Fruit fly (Drosophila melanogaster) whole organism, embryonic: ENCODE measurements around the gene Liprin-beta.

ENCODE experiments used
- Asciz ChIP-seq: fragments of 200-800 bp; sonication (Bioruptor generic); optimal IDR thresholded peaks from 2 replicates; lab custom pipeline; 2017; ENCODE audit warnings: missing biosample characterization, mild to moderate bottlenecking, missing genetic modification characterization, missing genetic modification reagents
- CG11247 ChIP-seq: fragments of 200-800 bp; sonication (Bioruptor generic); IDR thresholded peaks from 2 replicates; pipeline ENCODE4 v1.3.6; 2022; ENCODE audit warnings: missing biosample characterization, missing genetic modification characterization
- CG11696 ChIP-seq: fragments of 200-800 bp; sonication (Bioruptor generic); IDR thresholded peaks from 2 replicates; pipeline ENCODE4 v1.3.6; 2022; ENCODE audit warnings: missing biosample characterization, missing genetic modification characterization
- CG13287 ChIP-seq: fragments of 200-800 bp; sonication (Bioruptor generic); IDR thresholded peaks from 2 replicates; pipeline ENCODE4 v1.3.6; 2022; ENCODE audit warnings: missing biosample characterization, missing genetic modification characterization; ENCODE audit not compliant: partially characterized antibody
- CG15269 ChIP-seq: fragments of 200-800 bp; sonication (Bioruptor generic); optimal IDR thresholded peaks from 2 replicates; lab custom pipeline; 2018; ENCODE audit warnings: missing biosample characterization, mild to moderate bottlenecking, missing genetic modification characterization, moderate library complexity
- CG17385 ChIP-seq: fragments of 200-800 bp; sonication (Bioruptor generic); optimal IDR thresholded peaks from 3 replicates; lab custom pipeline; 2018; ENCODE audit warnings: missing biosample characterization, mild to moderate bottlenecking, missing genetic modification characterization
- CG1792 ChIP-seq: fragments of 200-800 bp; sonication (Bioruptor generic); optimal IDR thresholded peaks from 2 replicates; lab custom pipeline; 2016; ENCODE audit warnings: missing biosample characterization, missing genetic modification characterization
- CG1832 ChIP-seq: fragments of 200-800 bp; sonication (Bioruptor generic); optimal IDR thresholded peaks from 2 replicates; lab custom pipeline; 2017; ENCODE audit warnings: missing biosample characterization, mild to moderate bottlenecking, missing genetic modification characterization, inconsistent platforms
- CG2712 ChIP-seq: fragments of 200-800 bp; optimal IDR thresholded peaks from 3 replicates; lab custom pipeline; 2019; ENCODE audit warnings: missing biosample characterization, mild to moderate bottlenecking, missing genetic modification characterization, moderate library complexity
- CG30020 ChIP-seq: fragments of 200-800 bp; optimal IDR thresholded peaks from 2 replicates; lab custom pipeline; 2019; ENCODE audit warnings: missing biosample characterization, mild to moderate bottlenecking, missing genetic modification characterization, moderate library complexity
- CG34376 ChIP-seq: fragments of 200-800 bp; sonication (Bioruptor generic); optimal IDR thresholded peaks from 2 replicates; lab custom pipeline; 2018; ENCODE audit warnings: missing biosample characterization, mild to moderate bottlenecking, missing genetic modification characterization
- CG4282 ChIP-seq: fragments of 200-800 bp; sonication (Bioruptor generic); optimal IDR thresholded peaks from 2 replicates; lab custom pipeline; 2016; ENCODE audit warnings: missing biosample characterization, missing genetic modification characterization
- CG4730 ChIP-seq: fragments of 200-800 bp; sonication (Bioruptor generic); IDR thresholded peaks from 2 replicates; pipeline ENCODE4 v1.3.6; 2022; ENCODE audit warnings: missing biosample characterization, missing genetic modification characterization
- CG6254 ChIP-seq: fragments of 200-800 bp; sonication (Bioruptor generic); optimal IDR thresholded peaks from 3 replicates; lab custom pipeline; 2017; ENCODE audit warnings: mild to moderate bottlenecking, missing biosample characterization, missing genetic modification reagents, missing genetic modification characterization
- CG8924 ChIP-seq: fragments of 200-800 bp; optimal IDR thresholded peaks from 3 replicates; lab custom pipeline; 2019; ENCODE audit warnings: missing biosample characterization, mild to moderate bottlenecking, missing genetic modification characterization, moderate library complexity
- CG9437 ChIP-seq: fragments of 200-800 bp; sonication (Bioruptor generic); optimal IDR thresholded peaks from 2 replicates; lab custom pipeline; 2018; ENCODE audit warnings: missing biosample characterization, mild to moderate bottlenecking, missing genetic modification characterization
- CG9932 ChIP-seq: fragments of 200-800 bp; sonication (Bioruptor generic); IDR thresholded peaks from 2 replicates; pipeline ENCODE4 v1.3.6; 2022; ENCODE audit warnings: missing biosample characterization, missing genetic modification characterization
- D19A ChIP-seq: fragments of 200-800 bp; optimal IDR thresholded peaks from 3 replicates; lab custom pipeline; 2019; ENCODE audit warnings: missing biosample characterization, mild to moderate bottlenecking, missing genetic modification characterization, moderate library complexity
- Dbx ChIP-seq: fragments of 200-800 bp; sonication (Bioruptor generic); IDR thresholded peaks from 3 replicates; pipeline ENCODE4 v1.3.6; 2022; ENCODE audit warnings: missing biosample characterization, missing genetic modification characterization
- E2f2 ChIP-seq: fragments of 200-800 bp; sonication (Bioruptor generic); IDR thresholded peaks from 2 replicates; pipeline ENCODE4 v1.3.6; 2022; ENCODE audit warnings: missing biosample characterization, missing genetic modification characterization
- Ets65A ChIP-seq: fragments of 200-800 bp; sonication (Bioruptor generic); peaks from one replicate; lab custom pipeline; 2016; ENCODE audit warnings: missing biosample characterization, missing genetic modification characterization
- Ets97D ChIP-seq: fragments of 200-800 bp; sonication (Bioruptor generic); optimal IDR thresholded peaks from 3 replicates; lab custom pipeline; 2016; ENCODE audit warnings: missing biosample characterization, missing genetic modification characterization
- Fer1 ChIP-seq: fragments of 200-800 bp; sonication (Bioruptor generic); optimal IDR thresholded peaks from 2 replicates; lab custom pipeline; 2017; ENCODE audit warnings: missing biosample characterization, mild to moderate bottlenecking, missing genetic modification characterization
- Fer3 ChIP-seq: fragments of 200-800 bp; sonication (Bioruptor generic); optimal IDR thresholded peaks from 2 replicates; lab custom pipeline; 2018; ENCODE audit warnings: missing biosample characterization, mild to moderate bottlenecking, missing genetic modification characterization, moderate library complexity
- Max ChIP-seq: fragments of 200-800 bp; sonication (Bioruptor generic); optimal IDR thresholded peaks from 2 replicates; lab custom pipeline; 2016; ENCODE audit warnings: missing biosample characterization, mild to moderate bottlenecking, missing genetic modification characterization
- Pdp1 ChIP-seq, 2 experiments: fragments of 200-800 bp; sonication (Bioruptor generic); optimal IDR thresholded peaks; 3 replicates each; lab custom pipeline; 2016; ENCODE audit warnings: missing biosample characterization in 2 of 2, missing genetic modification characterization in 2 of 2, mild to moderate bottlenecking in 1 of 2, moderate library complexity in 1 of 2
- Spps ChIP-seq: fragments of 200-800 bp; sonication (Bioruptor generic); optimal IDR thresholded peaks from 2 replicates; lab custom pipeline; 2018; ENCODE audit warnings: missing biosample characterization, mild to moderate bottlenecking, missing genetic modification characterization
- Xbp1 ChIP-seq: fragments of 200-800 bp; sonication (Bioruptor generic); optimal IDR thresholded peaks from 3 replicates; lab custom pipeline; 2016; ENCODE audit warnings: missing biosample characterization, mild to moderate bottlenecking, missing genetic modification characterization
- ara ChIP-seq: fragments of 200-800 bp; sonication (Bioruptor generic); IDR thresholded peaks from 2 replicates; pipeline ENCODE4 v1.3.6; 2022; ENCODE audit warnings: missing biosample characterization, missing genetic modification characterization
- bowl ChIP-seq: fragments of 200-800 bp; sonication (Bioruptor generic); IDR thresholded peaks from 2 replicates; pipeline ENCODE4 v1.3.6; 2022; ENCODE audit warnings: missing biosample characterization, missing genetic modification characterization
- bsh ChIP-seq, 2 experiments: fragments of 200-800 bp; sonication (Bioruptor generic); optimal IDR thresholded peaks; 2 replicates each; lab custom pipeline; 2017 to 2018; ENCODE audit warnings: mild to moderate bottlenecking in 2 of 2, missing biosample characterization in 2 of 2, missing genetic modification characterization in 2 of 2, moderate library complexity in 1 of 2
- btn ChIP-seq: fragments of 200-800 bp; sonication (Bioruptor generic); optimal IDR thresholded peaks from 2 replicates; lab custom pipeline; 2016; ENCODE audit warnings: missing biosample characterization, missing genetic modification characterization
- corto ChIP-seq: fragments of 200-800 bp; sonication (Bioruptor generic); optimal IDR thresholded peaks from 2 replicates; lab custom pipeline; 2016; ENCODE audit warnings: missing biosample characterization, mild to moderate bottlenecking, missing genetic modification characterization, moderate library complexity
- croc ChIP-seq: fragments of 200-800 bp; sonication (Bioruptor generic); conservative IDR thresholded peaks from 3 replicates; pipeline ENCODE4 v1.3.6; 2022; ENCODE audit warnings: missing biosample characterization, missing genetic modification characterization
- crol ChIP-seq: fragments of 200-800 bp; sonication (Bioruptor generic); IDR thresholded peaks from 2 replicates; pipeline ENCODE4 v1.3.6; 2022; ENCODE audit warnings: missing biosample characterization, missing genetic modification characterization
- cwo ChIP-seq: fragments of 200-800 bp; sonication (Bioruptor generic); optimal IDR thresholded peaks from 3 replicates; lab custom pipeline; 2017; ENCODE audit warnings: missing biosample characterization, missing genetic modification characterization, mild to moderate bottlenecking, moderate library complexity, missing genetic modification reagents
- fd64A ChIP-seq: fragments of 200-800 bp; sonication (Bioruptor generic); optimal IDR thresholded peaks from 3 replicates; lab custom pipeline; 2018; ENCODE audit warnings: missing biosample characterization, mild to moderate bottlenecking, missing genetic modification characterization
- odd ChIP-seq: fragments of 200-800 bp; sonication (Bioruptor generic); optimal IDR thresholded peaks from 2 replicates; lab custom pipeline; 2017; ENCODE audit warnings: missing biosample characterization, mild to moderate bottlenecking, missing genetic modification characterization
- pros ChIP-seq: fragments of 200-800 bp; sonication (Bioruptor generic); optimal IDR thresholded peaks from 3 replicates; lab custom pipeline; 2019; ENCODE audit warnings: missing biosample characterization, mild to moderate bottlenecking, missing genetic modification characterization, moderate library complexity
- ranshi ChIP-seq: fragments of 200-800 bp; sonication (Bioruptor generic); IDR thresholded peaks from 2 replicates; pipeline ENCODE4 v1.3.6; 2022; ENCODE audit warnings: missing biosample characterization, missing genetic modification characterization
- run ChIP-seq: fragments of 200-800 bp; sonication (Bioruptor generic); optimal IDR thresholded peaks from 3 replicates; lab custom pipeline; 2018; ENCODE audit warnings: missing biosample characterization, mild to moderate bottlenecking, missing genetic modification characterization
- sc ChIP-seq, 3 experiments: fragments of >200 bp in 2 of 3; fragments of 200-800 bp in 1 of 3; sonication (Bioruptor generic) in 1 of 3; optimal IDR thresholded peaks; 2 replicates in 2 of 3; 3 replicates in 1 of 3; lab custom pipeline; 2017; ENCODE audit warnings: mild to moderate bottlenecking in 1 of 3, missing biosample characterization in 1 of 3, missing genetic modification characterization in 1 of 3, missing genetic modification reagents in 1 of 3
- sima ChIP-seq: fragments of 200-800 bp; sonication (Bioruptor generic); optimal IDR thresholded peaks from 2 replicates; lab custom pipeline; 2016; ENCODE audit warnings: missing biosample characterization, missing genetic modification characterization
- sug ChIP-seq: fragments of 200-800 bp; optimal IDR thresholded peaks from 2 replicates; lab custom pipeline; 2019; ENCODE audit warnings: missing biosample characterization, mild to moderate bottlenecking, missing genetic modification characterization, moderate library complexity
- tap ChIP-seq: fragments of 200-800 bp; optimal IDR thresholded peaks from 3 replicates; lab custom pipeline; 2019; ENCODE audit warnings: missing biosample characterization, mild to moderate bottlenecking, missing genetic modification characterization, moderate library complexity
- trh ChIP-seq: fragments of 200-800 bp; sonication (Bioruptor generic); optimal IDR thresholded peaks from 2 replicates; lab custom pipeline; 2016; ENCODE audit warnings: missing biosample characterization, missing genetic modification characterization
- wor ChIP-seq: fragments of 200-800 bp; sonication (Bioruptor generic); IDR thresholded peaks from 2 replicates; pipeline ENCODE4 v1.3.6; 2022; ENCODE audit warnings: missing biosample characterization, missing genetic modification characterization
- zfh2 ChIP-seq: fragments of 200-800 bp; sonication (Bioruptor generic); optimal IDR thresholded peaks from 2 replicates; lab custom pipeline; 2016; ENCODE audit warnings: missing biosample characterization, missing genetic modification characterization

The Liprin-beta gene

DNA sequence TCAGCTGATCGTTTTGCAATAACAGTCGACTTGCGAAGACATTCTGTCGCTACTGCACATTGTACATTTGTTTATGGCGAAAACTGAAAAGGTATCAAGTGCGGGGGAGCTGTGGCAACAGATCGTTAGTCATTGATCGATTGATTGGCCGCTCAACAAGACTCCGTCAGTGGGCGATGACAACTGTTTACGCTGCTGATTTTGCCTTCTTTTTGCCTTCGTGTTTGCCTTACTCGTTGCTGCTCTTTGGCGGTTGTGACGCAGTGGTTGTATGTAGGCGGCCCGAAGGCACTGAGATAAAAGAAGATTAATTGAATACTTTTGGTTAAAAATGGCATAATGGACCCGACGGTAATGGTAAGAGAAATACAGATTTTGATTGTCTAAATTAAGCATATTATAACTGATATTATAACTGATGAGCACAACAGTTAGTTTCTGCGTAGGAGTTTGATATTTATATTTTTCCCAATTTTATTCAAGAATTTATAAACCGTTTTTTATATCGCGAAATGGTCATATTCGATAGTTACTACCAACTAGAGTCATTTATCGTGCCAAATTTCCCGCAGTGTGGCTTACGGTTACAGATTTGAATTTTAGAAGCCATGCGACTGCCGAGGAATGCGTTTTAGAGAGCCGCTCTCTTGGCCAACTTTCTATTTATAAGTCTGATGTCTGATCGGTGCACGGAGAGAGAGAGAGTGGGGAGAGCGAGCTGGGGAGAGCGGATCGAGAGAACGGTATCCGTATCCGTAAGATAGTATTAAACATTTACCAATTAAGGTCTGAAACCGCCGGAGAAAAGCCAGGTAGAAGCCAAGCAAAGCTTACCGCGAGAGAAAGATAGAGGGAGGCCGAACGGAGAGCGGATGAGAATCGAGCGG lies 36.2 kb upstream of the Liprin-beta start (continued):
- TF ChIP-seq Ets65A (peak; percentile 84), Dbx (GFP tag; lab: Robert Waterston, UW) (peak; percentile 72; the same call in 2 of the 3 replicates), tap (tag; lab: Kevin White, UChicago) (peak; percentile 88), ranshi (GFP tag; lab: Robert Waterston, UW) (peak; percentile 83), crol (GFP tag; lab: Robert Waterston, UW) (peak; percentile 62), CG34376 (GFP tag; lab: Kevin White, UChicago) (no peak), CG9932 (GFP tag; lab: Robert Waterston, UW) (peak; percentile 84), Xbp1 (GFP tag; lab: Kevin White, UChicago) (peak; percentile 90), CG2712 (tag; lab: Kevin White, UChicago) (peak; percentile 95), zfh2 (GFP tag; lab: Kevin White, UChicago) (peak; percentile 71), CG17385 (GFP tag; lab: Kevin White, UChicago) (peak; percentile 82), CG6254 (peak; percentile 82), CG11696 (peak; percentile 75), CG11247 (GFP tag; lab: Robert Waterston, UW) (peak; percentile 67), CG9437 (GFP tag; lab: Kevin White, UChicago) (peak; percentile 89), cwo (GFP tag; lab: Kevin White, UChicago) (peak; percentile 88), sima (no peak), CG8924 (tag; lab: Kevin White, UChicago) (peak; percentile 94), E2f2 (GFP tag; lab: Robert Waterston, UW) (peak; percentile 54; the same call in 1 of the 2 replicates), ara (GFP tag; lab: Robert Waterston, UW) (peak; percentile 72), CG13287 (peak; percentile 63; the same call in 1 of the 2 replicates), Spps (tag; lab: Kevin White, UChicago) (peak; percentile 68), croc (peak; percentile 81), D19A (peak; percentile 88), fd64A (GFP tag; lab: Kevin White, UChicago) (peak; percentile 77), Pdp1 (GFP tag; optimal IDR thresholded peaks at IDR 0.05; lab: Kevin White, UChicago) (peak; percentile 68 to 73), wor (peak; percentile 87), btn (GFP tag; lab: Kevin White, UChicago) (no peak), pros (peak; percentile 10), run (tag; lab: Kevin White, UChicago) (peak; percentile 81), Ets97D (GFP tag; lab: Kevin White, UChicago) (peak; percentile 43), trh (peak; percentile 68), Max (GFP tag; lab: Kevin White, UChicago) (peak; percentile 90), CG1832 (GFP tag; lab: Kevin White, UChicago) (no peak), sc (optimal IDR thresholded peaks at IDR 0.05; lab: Kevin White, UChicago) (no peak), sc (GFP tag; optimal IDR thresholded peaks at IDR 0.05; lab: Kevin White, UChicago) (peak; percentile 87), corto (GFP tag; lab: Kevin White, UChicago) (peak; percentile 73), sug (peak; percentile 77), Fer3 (tag; lab: Kevin White, UChicago) (peak; percentile 85), bowl (no peak), bsh (GFP tag; optimal IDR thresholded peaks at IDR 0.05; lab: Kevin White, UChicago) (peak; percentile 90 to 91), Asciz (GFP tag; lab: Kevin White, UChicago) (peak; percentile 94), CG4730 (GFP tag; lab: Robert Waterston, UW) (peak; percentile 70), CG30020 (peak; percentile 50), CG1792 (GFP tag; lab: Kevin White, UChicago) (peak; percentile 64), odd (GFP tag; lab: Kevin White, UChicago) (peak; percentile 85), CG4282 (GFP tag; lab: Kevin White, UChicago) (peak; percentile 14), Fer1 (peak; percentile 89), CG15269 (tag; lab: Kevin White, UChicago) (peak; percentile 92)
